Worm (Caenorhabditis elegans) whole organism, early embryonic: ENCODE results near the gene ZC449.8.

Experiments
- aly-1 ChIP-seq: sonication (generic microtip); optimal IDR thresholded peaks from 2 replicates; lab custom pipeline; 2016; ENCODE audit warnings: missing genetic modification characterization, missing compliant biosample characterization
- ama-1 ChIP-seq: fragments of 150-350 bp; optimal IDR thresholded peaks from 2 replicates; lab custom pipeline; 2014
- ceh-13 ChIP-seq: fragments of 200-800 bp; sonication (Bioruptor generic); optimal IDR thresholded peaks from 2 replicates; lab custom pipeline; 2018; ENCODE audit warnings: mild to moderate bottlenecking, missing genetic modification characterization, missing compliant biosample characterization
- ets-7 ChIP-seq: sonication (generic microtip); optimal IDR thresholded peaks from 2 replicates; lab custom pipeline; 2016; ENCODE audit warnings: missing genotype, missing genetic modification characterization, missing compliant biosample characterization
- flt-1 ChIP-seq: fragments of 200-800 bp; sonication (Bioruptor generic); IDR thresholded peaks from 2 replicates; pipeline ENCODE4 v1.3.6; 2022; ENCODE audit warnings: missing genetic modification characterization, missing compliant biosample characterization
- hmbx-1 ChIP-seq: sonication (generic microtip); optimal IDR thresholded peaks from 2 replicates; lab custom pipeline; 2016; ENCODE audit warnings: mild to moderate bottlenecking, missing genetic modification characterization, missing compliant biosample characterization
- hnd-1 ChIP-seq: sonication (generic microtip); optimal IDR thresholded peaks from 2 replicates; lab custom pipeline; 2016; ENCODE audit warnings: missing genetic modification characterization, missing compliant biosample characterization
- pes-1 ChIP-seq: fragments of 200-800 bp; sonication (Bioruptor generic); IDR thresholded peaks from 2 replicates; pipeline ENCODE4 v1.3.6; 2022; ENCODE audit warnings: missing genetic modification reagents, missing genetic modification characterization, missing compliant biosample characterization
- tbx-11 ChIP-seq: fragments of 200-800 bp; sonication (Bioruptor generic); IDR thresholded peaks from 2 replicates; pipeline ENCODE4 v1.3.6; 2022; ENCODE audit warnings: missing genetic modification characterization, missing compliant biosample characterization
- tra-4 ChIP-seq: sonication (generic microtip); optimal IDR thresholded peaks from 2 replicates; lab custom pipeline; 2017; ENCODE audit warnings: missing genetic modification characterization, missing compliant biosample characterization

- TF ChIP-seq ceh-13 (GFP tag; lab: Kevin White, UChicago) (no peak), tbx-11 (no peak), ets-7 (tag; lab: Kevin White, UChicago) (no peak), hnd-1 (no peak), pes-1 (GFP tag; lab: Robert Waterston, UW) (no peak), ama-1 (lab: Kevin White, UChicago) (no peak), aly-1 (tag; lab: Kevin White, UChicago) (no peak), flt-1 (GFP tag; lab: Robert Waterston, UW) (no peak), hmbx-1 (no peak), tra-4 (tag; lab: Kevin White, UChicago) (no peak)
These were observed 12.7 kb downstream of the ZC449.8 start for ce11 chrX:5028593-5028955.
